Fruit fly (Drosophila melanogaster) whole organism, embryonic: ENCODE results near the gene maca.
A peak's percentile ranks its signal among the peaks of the same experiment; 100 is the strongest.

Experiments
- CG11085 ChIP-seq: fragments of 200-800 bp; sonication (Bioruptor generic); IDR thresholded peaks from 2 replicates; pipeline ENCODE4 v1.3.6; 2022; ENCODE audit warnings: missing biosample characterization, missing genetic modification characterization
- CG12104 ChIP-seq: fragments of 200-800 bp; sonication (Bioruptor generic); optimal IDR thresholded peaks from 3 replicates; lab custom pipeline; 2016; ENCODE audit warnings: missing biosample characterization, missing genetic modification characterization
- CG1233 ChIP-seq: fragments of 200-800 bp; sonication (Bioruptor generic); optimal IDR thresholded peaks from 4 replicates; lab custom pipeline; 2018; ENCODE audit warnings: missing biosample characterization, mild to moderate bottlenecking, missing genetic modification characterization
- CG12769 ChIP-seq: fragments of 200-800 bp; sonication (Bioruptor generic); optimal IDR thresholded peaks from 2 replicates; lab custom pipeline; 2019; ENCODE audit warnings: missing biosample characterization, mild to moderate bottlenecking, missing genetic modification characterization, moderate library complexity
- CG14014 ChIP-seq: fragments of 200-800 bp; sonication (Bioruptor generic); IDR thresholded peaks from 2 replicates; pipeline ENCODE4 v1.3.6; 2022; ENCODE audit warnings: missing biosample characterization, missing genetic modification characterization
- CG16863 ChIP-seq: fragments of 200-800 bp; sonication (Bioruptor generic); optimal IDR thresholded peaks from 3 replicates; lab custom pipeline; 2016; ENCODE audit warnings: missing biosample characterization, missing genetic modification characterization
- CG17802 ChIP-seq: fragments of 200-800 bp; sonication (Bioruptor generic); optimal IDR thresholded peaks from 2 replicates; lab custom pipeline; 2018; ENCODE audit warnings: missing biosample characterization, mild to moderate bottlenecking, missing genetic modification characterization, moderate library complexity
- CG2199 ChIP-seq: fragments of 200-800 bp; sonication (Bioruptor generic); IDR thresholded peaks from 3 replicates; pipeline ENCODE4 v1.3.6; 2022; ENCODE audit warnings: missing biosample characterization, missing genetic modification characterization
- CG30020 ChIP-seq: fragments of 200-800 bp; optimal IDR thresholded peaks from 2 replicates; lab custom pipeline; 2019; ENCODE audit warnings: missing biosample characterization, mild to moderate bottlenecking, missing genetic modification characterization, moderate library complexity
- CG3995 ChIP-seq: fragments of 200-800 bp; sonication (Bioruptor generic); optimal IDR thresholded peaks from 3 replicates; lab custom pipeline; 2016; ENCODE audit warnings: missing biosample characterization, missing genetic modification characterization
- CG7271 ChIP-seq: fragments of 200-800 bp; sonication (Bioruptor generic); optimal IDR thresholded peaks from 2 replicates; lab custom pipeline; 2018; ENCODE audit warnings: missing biosample characterization, mild to moderate bottlenecking, missing genetic modification characterization, moderate library complexity
- CG7357 ChIP-seq: fragments of 200-800 bp; sonication (Bioruptor generic); IDR thresholded peaks from 3 replicates; pipeline ENCODE4 v1.3.6; 2022; ENCODE audit warnings: missing biosample characterization, missing genetic modification characterization
- CG7745 ChIP-seq: fragments of 200-800 bp; sonication (Bioruptor generic); optimal IDR thresholded peaks from 2 replicates; lab custom pipeline; 2018; ENCODE audit warnings: missing biosample characterization, mild to moderate bottlenecking, missing genetic modification characterization, moderate library complexity
- CG7928 ChIP-seq: fragments of 200-800 bp; sonication (Bioruptor generic); optimal IDR thresholded peaks from 2 replicates; lab custom pipeline; 2017; ENCODE audit warnings: missing biosample characterization, mild to moderate bottlenecking, missing genetic modification characterization
- CG8478 ChIP-seq: fragments of >200 bp; optimal IDR thresholded peaks from 2 replicates; lab custom pipeline; 2018
- E2f1 ChIP-seq: fragments of 200-800 bp; sonication (Bioruptor generic); IDR thresholded peaks from 2 replicates; pipeline ENCODE4 v1.3.6; 2022; ENCODE audit warnings: missing biosample characterization, missing genetic modification characterization
- Elba2 ChIP-seq: fragments of 200-800 bp; sonication (Bioruptor generic); optimal IDR thresholded peaks from 3 replicates; lab custom pipeline; 2016; ENCODE audit warnings: missing biosample characterization, missing genetic modification characterization
- Gug ChIP-seq: fragments of 200-800 bp; sonication (Bioruptor generic); IDR thresholded peaks from 4 replicates; pipeline ENCODE4 v1.3.6; 2022; ENCODE audit warnings: missing biosample characterization, missing genetic modification characterization
- HLH54F ChIP-seq: fragments of 200-800 bp; sonication (Bioruptor generic); optimal IDR thresholded peaks from 3 replicates; lab custom pipeline; 2016; ENCODE audit warnings: missing biosample characterization, missing genetic modification characterization
- Hand ChIP-seq: fragments of 200-800 bp; sonication (Bioruptor generic); optimal IDR thresholded peaks from 2 replicates; lab custom pipeline; 2017; ENCODE audit warnings: mild to moderate bottlenecking, missing biosample characterization, missing genetic modification reagents, missing genetic modification characterization
- Med ChIP-seq: fragments of 200-800 bp; sonication (Bioruptor generic); peaks from one replicate; lab custom pipeline; 2016; ENCODE audit warnings: missing biosample characterization, missing genetic modification characterization, mild to moderate bottlenecking, inconsistent platforms, moderate library complexity
- Trl ChIP-seq, 3 experiments: fragments of >200 bp in 2 of 3; fragments of 200-800 bp in 1 of 3; sonication (Bioruptor generic) in 1 of 3; optimal IDR thresholded peaks; 2 replicates in 1 of 3; 3 replicates in 2 of 3; lab custom pipeline; 2016 to 2017; ENCODE audit warnings: missing biosample characterization in 1 of 3, missing genetic modification characterization in 1 of 3
- amos ChIP-seq: fragments of 200-800 bp; sonication (Bioruptor generic); IDR thresholded peaks from 2 replicates; pipeline ENCODE4 v1.3.6; 2022; ENCODE audit warnings: missing biosample characterization, missing genetic modification characterization; ENCODE audit not compliant: partially characterized antibody
- bigmax ChIP-seq: fragments of 200-800 bp; sonication (Bioruptor generic); optimal IDR thresholded peaks from 2 replicates; lab custom pipeline; 2018; ENCODE audit warnings: missing biosample characterization, mild to moderate bottlenecking, missing genetic modification characterization
- chinmo ChIP-seq: fragments of 200-800 bp; sonication (Bioruptor generic); IDR thresholded peaks from 4 replicates; pipeline ENCODE4 v1.3.6; 2022; ENCODE audit warnings: missing biosample characterization, missing genetic modification characterization; ENCODE audit not compliant: partially characterized antibody
- ci ChIP-seq: fragments of 200-800 bp; sonication (Bioruptor generic); IDR thresholded peaks from 3 replicates; pipeline ENCODE4 v1.3.6; 2022; ENCODE audit warnings: missing biosample characterization, missing genetic modification characterization
- crol ChIP-seq: fragments of 200-800 bp; sonication (Bioruptor generic); IDR thresholded peaks from 2 replicates; pipeline ENCODE4 v1.3.6; 2022; ENCODE audit warnings: missing biosample characterization, missing genetic modification characterization
- cwo ChIP-seq: fragments of 200-800 bp; sonication (Bioruptor generic); optimal IDR thresholded peaks from 3 replicates; lab custom pipeline; 2017; ENCODE audit warnings: missing biosample characterization, missing genetic modification characterization, mild to moderate bottlenecking, moderate library complexity, missing genetic modification reagents
- gem ChIP-seq: fragments of 200-800 bp; sonication (Bioruptor generic); optimal IDR thresholded peaks from 2 replicates; lab custom pipeline; 2019; ENCODE audit warnings: missing biosample characterization, mild to moderate bottlenecking, missing genetic modification characterization, moderate library complexity
- inv ChIP-seq: fragments of 200-800 bp; sonication (Bioruptor generic); IDR thresholded peaks from 2 replicates; pipeline ENCODE4 v1.3.6; 2022; ENCODE audit warnings: missing biosample characterization, missing genetic modification characterization; ENCODE audit not compliant: partially characterized antibody
- kni ChIP-seq: fragments of 200-800 bp; sonication (Bioruptor generic); optimal IDR thresholded peaks from 3 replicates; lab custom pipeline; 2017; ENCODE audit warnings: mild to moderate bottlenecking, missing biosample characterization, missing genetic modification reagents, missing genetic modification characterization
- mirr ChIP-seq: fragments of 200-800 bp; sonication (Bioruptor generic); optimal IDR thresholded peaks from 3 replicates; lab custom pipeline; 2018; ENCODE audit warnings: missing biosample characterization, mild to moderate bottlenecking, missing genetic modification characterization
- pzg ChIP-seq: fragments of 200-800 bp; sonication (Bioruptor generic); optimal IDR thresholded peaks from 3 replicates; lab custom pipeline; 2018; ENCODE audit warnings: missing biosample characterization, mild to moderate bottlenecking, missing genetic modification characterization, moderate library complexity
- sens ChIP-seq: fragments of 200-800 bp; sonication (Bioruptor generic); peaks from one replicate; lab custom pipeline; 2016; ENCODE audit warnings: missing biosample characterization, missing genetic modification characterization
- shn ChIP-seq: fragments of 200-800 bp; sonication (Bioruptor generic); optimal IDR thresholded peaks from 3 replicates; lab custom pipeline; 2016; ENCODE audit warnings: missing biosample characterization, missing genetic modification characterization
- ssp ChIP-seq: fragments of 200-800 bp; sonication (Bioruptor generic); IDR thresholded peaks from 2 replicates; pipeline ENCODE4 v1.3.6; 2022; ENCODE audit warnings: missing biosample characterization, missing genetic modification characterization
- vvl ChIP-seq: fragments of 200-800 bp; sonication (Bioruptor generic); IDR thresholded peaks from 2 replicates; pipeline ENCODE4 v1.3.6; 2022; ENCODE audit warnings: missing biosample characterization, missing genetic modification characterization
- z ChIP-seq: fragments of 200-800 bp; sonication (Bioruptor generic); IDR thresholded peaks from 3 replicates; pipeline ENCODE4 v1.3.6; 2022; ENCODE audit warnings: missing biosample characterization, missing genetic modification characterization
- zen ChIP-seq: fragments of 200-800 bp; sonication (Bioruptor generic); optimal IDR thresholded peaks from 3 replicates; lab custom pipeline; 2018; ENCODE audit warnings: missing biosample characterization, mild to moderate bottlenecking, missing genetic modification characterization, moderate library complexity
- zfh2 ChIP-seq: fragments of 200-800 bp; sonication (Bioruptor generic); optimal IDR thresholded peaks from 2 replicates; lab custom pipeline; 2016; ENCODE audit warnings: missing biosample characterization, missing genetic modification characterization

maca gene

dm6 chr3R:15473360-15473938 lies 21.0 kb upstream of the maca start:
- TF ChIP-seq CG7271 (no peak), chinmo (GFP tag; lab: Robert Waterston, UW) (0 out of 4 replicates have a peak, but pooled peaks have one; percentile 37), mirr (GFP tag; lab: Kevin White, UChicago) (peak; percentile 13), CG3995 (GFP tag; lab: Kevin White, UChicago) (peak; percentile 79), E2f1 (GFP tag; lab: Robert Waterston, UW) (no peak), CG11085 (GFP tag; lab: Robert Waterston, UW) (no peak), cwo (GFP tag; lab: Kevin White, UChicago) (no peak), Gug (GFP tag; lab: Robert Waterston, UW) (no peak), CG1233 (GFP tag; lab: Kevin White, UChicago) (no peak), Hand (no peak), Elba2 (GFP tag; lab: Kevin White, UChicago) (peak; percentile 85), amos (GFP tag; lab: Robert Waterston, UW) (0 out of 2 replicates have a peak, but pooled peaks have one; percentile 10), CG14014 (GFP tag; lab: Robert Waterston, UW) (no peak), HLH54F (GFP tag; lab: Kevin White, UChicago) (no peak), ssp (GFP tag; lab: Robert Waterston, UW) (peak; percentile 40; the same call in 1 of the 2 replicates), shn (GFP tag; lab: Kevin White, UChicago) (no peak), inv (GFP tag; lab: Robert Waterston, UW) (no peak), CG7357 (GFP tag; lab: Robert Waterston, UW) (no peak), zfh2 (GFP tag; lab: Kevin White, UChicago) (no peak), zen (tag; lab: Kevin White, UChicago) (peak; percentile 27), z (GFP tag; lab: Robert Waterston, UW) (no peak), Trl (optimal IDR thresholded peaks at IDR 0.05; lab: Kevin White, UChicago) (no peak), Trl (GFP tag; optimal IDR thresholded peaks at IDR 0.05; lab: Kevin White, UChicago) (no peak), bigmax (GFP tag; lab: Kevin White, UChicago) (no peak), pzg (GFP tag; lab: Kevin White, UChicago) (no peak), crol (GFP tag; lab: Robert Waterston, UW) (no peak), CG8478 (lab: Kevin White, UChicago) (no peak), CG7745 (no peak), ci (GFP tag; lab: Robert Waterston, UW) (no peak), CG30020 (tag; lab: Kevin White, UChicago) (peak; percentile 23), CG17802 (tag; lab: Kevin White, UChicago) (peak; percentile 23), vvl (GFP tag; lab: Robert Waterston, UW) (peak; percentile 28; the same call in 1 of the 2 replicates), CG7928 (no peak), CG2199 (GFP tag; lab: Robert Waterston, UW) (peak; percentile 58; the same call in 1 of the 3 replicates), sens (GFP tag; lab: Kevin White, UChicago) (peak; percentile 71), Med (GFP tag; lab: Kevin White, UChicago) (peak; percentile 68), kni (GFP tag; lab: Kevin White, UChicago) (peak; percentile 80), CG12104 (no peak), CG16863 (GFP tag; lab: Kevin White, UChicago) (no peak), gem (no peak), CG12769 (peak; percentile 70)
- TF ChIP-seq, all 482 proteins: peak for 15
